In genomic region chrII:11980110-11980509, ce11 we compare ENCODE assay signal across 3 worm cellular contexts.
TF ChIP-seq lines count a peak whose summit lies in the region.

No protein-coding gene starts in this region.

TF ChIP-seq in whole organism, L1 larva, 84 proteins besides CTCF, POLR2A, EP300 and RAD21 (continued from another document and continues in another):
- peak; percentile 90 for TF ChIP-seq ceh-8 (GFP tag; optimal IDR thresholded peaks at IDR 0.05; lab: Kevin White, UChicago)
- peak; percentile 67 for TF ChIP-seq zip-4 (GFP tag; optimal IDR thresholded peaks at IDR 0.05; lab: Kevin White, UChicago)
- peak; percentile 93 to 94 for TF ChIP-seq lsy-2 (tag; optimal IDR thresholded peaks at IDR 0.05; lab: Kevin White, UChicago)
- peak; percentile 75 for TF ChIP-seq grh-1 (GFP tag; IDR thresholded peaks at IDR 0.05; lab: Robert Waterston, UW)
- peak; percentile 29 for TF ChIP-seq mef-2 (tag; optimal IDR thresholded peaks at IDR 0.05; lab: Kevin White, UChicago)
- peak; percentile 89 for TF ChIP-seq tbx-2 (tag; optimal IDR thresholded peaks at IDR 0.05; lab: Kevin White, UChicago)
- TF ChIP-seq sptf-1 (tag; optimal IDR thresholded peaks at IDR 0.05; lab: Kevin White, UChicago): no peak
- peak; percentile 96 for TF ChIP-seq fkh-8 (tag; optimal IDR thresholded peaks at IDR 0.05; lab: Kevin White, UChicago)
- TF ChIP-seq snpc-4 (tag; optimal IDR thresholded peaks at IDR 0.05; lab: Kevin White, UChicago): no peak
- no peak for TF ChIP-seq zag-1 (tag; optimal IDR thresholded peaks at IDR 0.05; lab: Kevin White, UChicago)
- TF ChIP-seq fkh-10 (GFP tag; optimal IDR thresholded peaks at IDR 0.05; lab: Kevin White, UChicago): peak; percentile 80
- TF ChIP-seq aly-2 (tag; optimal IDR thresholded peaks at IDR 0.05; lab: Kevin White, UChicago): no peak
- no peak for TF ChIP-seq lir-3 (tag; optimal IDR thresholded peaks at IDR 0.05; lab: Kevin White, UChicago; ENCODE audit: poor library complexity)
- TF ChIP-seq unc-98 (GFP tag; IDR thresholded peaks at IDR 0.05; lab: Robert Waterston, UW): peak; percentile 22; the same call in 1 of the 2 replicates
- peak; percentile 95 for TF ChIP-seq nhr-90 (tag; optimal IDR thresholded peaks at IDR 0.05; lab: Kevin White, UChicago; ENCODE audit: poor library complexity)
- TF ChIP-seq F16B12.6 (tag; optimal IDR thresholded peaks at IDR 0.05; lab: Kevin White, UChicago): peak; percentile 34
- peak; percentile 56 for TF ChIP-seq blmp-1 (tag; optimal IDR thresholded peaks at IDR 0.05; lab: Kevin White, UChicago)
- TF ChIP-seq fos-1 (tag; optimal IDR thresholded peaks at IDR 0.05; lab: Kevin White, UChicago): peak; percentile 66
- TF ChIP-seq fkh-4 (tag; optimal IDR thresholded peaks at IDR 0.05; lab: Kevin White, UChicago; ENCODE audit: borderline replicate concordance): peak; percentile 53
- TF ChIP-seq lin-13 (GFP tag; optimal IDR thresholded peaks at IDR 0.05; lab: Kevin White, UChicago): peak; percentile 86
- TF ChIP-seq skn-1 (tag; optimal IDR thresholded peaks at IDR 0.05; lab: Kevin White, UChicago): peak; percentile 80
- no peak for TF ChIP-seq nhr-84 (tag; optimal IDR thresholded peaks at IDR 0.05; lab: Kevin White, UChicago)
- peak in 4 of 6 experiments; percentile 27 to 82 (median 53) for TF ChIP-seq elt-3 (tag; optimal IDR thresholded peaks at IDR 0.05; lab: Kevin White, UChicago)
- peak; percentile 94 for TF ChIP-seq nhr-47 (tag; optimal IDR thresholded peaks at IDR 0.05; lab: Kevin White, UChicago)
- TF ChIP-seq nhr-28 (tag; optimal IDR thresholded peaks at IDR 0.05; lab: Kevin White, UChicago): no peak
- TF ChIP-seq nhr-76 (tag; optimal IDR thresholded peaks at IDR 0.05; lab: Kevin White, UChicago): no peak
- no peak for TF ChIP-seq pqm-1 (tag; optimal IDR thresholded peaks at IDR 0.05; lab: Kevin White, UChicago)
- TF ChIP-seq egl-13 (tag; optimal IDR thresholded peaks at IDR 0.05; lab: Kevin White, UChicago): peak; percentile 91
- peak in 1 of 2 experiments; percentile 87 for TF ChIP-seq ztf-11 (tag; optimal IDR thresholded peaks at IDR 0.05; lab: Kevin White, UChicago)
- peak; percentile 45 for TF ChIP-seq lin-39 (tag; optimal IDR thresholded peaks at IDR 0.05; lab: Kevin White, UChicago)
- TF ChIP-seq alr-1 (tag; optimal IDR thresholded peaks at IDR 0.05; lab: Kevin White, UChicago; ENCODE audit: borderline replicate concordance): no peak
- peak; percentile 77 for TF ChIP-seq vab-15 (tag; optimal IDR thresholded peaks at IDR 0.05; lab: Kevin White, UChicago)
- TF ChIP-seq hlh-17 (GFP tag; optimal IDR thresholded peaks at IDR 0.05; lab: Kevin White, UChicago; ENCODE audit: borderline replicate concordance): no peak
- TF ChIP-seq nhr-85 (tag; lab: Kevin White, UChicago): peak; percentile 91
- TF ChIP-seq dsc-1 (tag; optimal IDR thresholded peaks at IDR 0.05; lab: Kevin White, UChicago): peak; percentile 84
- TF ChIP-seq hpl-2 (GFP tag; optimal IDR thresholded peaks at IDR 0.05; lab: Kevin White, UChicago): no peak
- TF ChIP-seq xbp-1 (tag; optimal IDR thresholded peaks at IDR 0.05; lab: Kevin White, UChicago): peak; percentile 92
- TF ChIP-seq mab-9 (GFP tag; IDR thresholded peaks at IDR 0.05; lab: Robert Waterston, UW): peak; percentile 80
- TF ChIP-seq ztf-4 (tag; optimal IDR thresholded peaks at IDR 0.05; lab: Kevin White, UChicago): peak; percentile 78
- TF ChIP-seq efl-1 (optimal IDR thresholded peaks at IDR 0.05; lab: Kevin White, UChicago): peak; percentile 83 to 90
- TF ChIP-seq efl-1 (GFP tag; optimal IDR thresholded peaks at IDR 0.05 in 1 of 2; lab: Kevin White, UChicago): peak; percentile 69 to 97
- peak; percentile 61 for TF ChIP-seq hlh-4 (tag; optimal IDR thresholded peaks at IDR 0.05; lab: Kevin White, UChicago)
- TF ChIP-seq nhr-19 (GFP tag; conservative IDR thresholded peaks at IDR 0.05; lab: Robert Waterston, UW): peak; percentile 91

TF ChIP-seq in whole organism, L3 larva, 47 proteins besides CTCF, POLR2A, EP300 and RAD21 (continued from another document):
- peak; percentile 43 for TF ChIP-seq mdl-1 (tag; optimal IDR thresholded peaks at IDR 0.05; lab: Kevin White, UChicago)
- TF ChIP-seq aly-2 (tag; optimal IDR thresholded peaks at IDR 0.05; lab: Kevin White, UChicago): no peak
- peak; percentile 77 for TF ChIP-seq nhr-11 (tag; optimal IDR thresholded peaks at IDR 0.05; lab: Kevin White, UChicago)
- peak; percentile 73 for TF ChIP-seq elt-2 (tag; optimal IDR thresholded peaks at IDR 0.05; lab: Kevin White, UChicago)
- TF ChIP-seq nhr-28 (tag; optimal IDR thresholded peaks at IDR 0.05; lab: Kevin White, UChicago): no peak
- TF ChIP-seq ZK546.5 (tag; optimal IDR thresholded peaks at IDR 0.05; lab: Kevin White, UChicago): peak; percentile 95
- TF ChIP-seq pha-4 (tag; optimal IDR thresholded peaks at IDR 0.05; lab: Kevin White, UChicago): peak; percentile 93
- no peak for TF ChIP-seq nhr-76 (tag; optimal IDR thresholded peaks at IDR 0.05; lab: Kevin White, UChicago)
- no peak for TF ChIP-seq ztf-11 (tag; optimal IDR thresholded peaks at IDR 0.05; lab: Kevin White, UChicago)
- peak; percentile 76 for TF ChIP-seq pqm-1 (tag; optimal IDR thresholded peaks at IDR 0.05; lab: Kevin White, UChicago)
- TF ChIP-seq fkh-10 (GFP tag; optimal IDR thresholded peaks at IDR 0.05; lab: Kevin White, UChicago): peak; percentile 86
- no peak for TF ChIP-seq sea-2 (GFP tag; optimal IDR thresholded peaks at IDR 0.05; lab: Kevin White, UChicago)
- peak; percentile 60 for TF ChIP-seq ama-1 (optimal IDR thresholded peaks at IDR 0.05; lab: Kevin White, UChicago)
- TF ChIP-seq egl-27 (tag; optimal IDR thresholded peaks at IDR 0.05; lab: Kevin White, UChicago): peak; percentile 30
- TF ChIP-seq daf-12 (tag; optimal IDR thresholded peaks at IDR 0.05; lab: Kevin White, UChicago): no peak
- TF ChIP-seq tbx-2 (tag; optimal IDR thresholded peaks at IDR 0.05; lab: Kevin White, UChicago): peak; percentile 71
- peak; percentile 61 for TF ChIP-seq egl-5 (tag; optimal IDR thresholded peaks at IDR 0.05; lab: Kevin White, UChicago)
- TF ChIP-seq ceh-9 (tag; optimal IDR thresholded peaks at IDR 0.05; lab: Kevin White, UChicago): no peak
- TF ChIP-seq nhr-67 (tag; optimal IDR thresholded peaks at IDR 0.05; lab: Kevin White, UChicago): no peak
- no peak for TF ChIP-seq mml-1 (tag; optimal IDR thresholded peaks at IDR 0.05; lab: Kevin White, UChicago)
- peak; percentile 69 for TF ChIP-seq nhr-25 (tag; optimal IDR thresholded peaks at IDR 0.05; lab: Kevin White, UChicago)
- TF ChIP-seq fos-1 (tag; optimal IDR thresholded peaks at IDR 0.05; lab: Kevin White, UChicago): peak; percentile 69
- TF ChIP-seq nfya-1 (tag; optimal IDR thresholded peaks at IDR 0.05; lab: Kevin White, UChicago; ENCODE audit: insufficient read depth): peak; percentile 83
- peak; percentile 67 for TF ChIP-seq nhr-77 (tag; optimal IDR thresholded peaks at IDR 0.05; lab: Kevin White, UChicago)
- TF ChIP-seq fkh-2 (tag; optimal IDR thresholded peaks at IDR 0.05; lab: Kevin White, UChicago): no peak
- TF ChIP-seq skn-1 (tag; optimal IDR thresholded peaks at IDR 0.05; lab: Kevin White, UChicago): peak; percentile 39
- TF ChIP-seq ztf-4 (tag; optimal IDR thresholded peaks at IDR 0.05; lab: Kevin White, UChicago): peak; percentile 79
- no peak for TF ChIP-seq hmg-11 (tag; optimal IDR thresholded peaks at IDR 0.05; lab: Kevin White, UChicago)

TF ChIP-seq in whole organism, young adult, 124 proteins besides CTCF, POLR2A, EP300 and RAD21 (continued from another document and continues in another):
- TF ChIP-seq F22D6.2 (tag; optimal IDR thresholded peaks at IDR 0.05; lab: Kevin White, UChicago) (peak; percentile 16), nfya-2 (GFP tag; IDR thresholded peaks at IDR 0.05; lab: Robert Waterston, UW) (no peak), akir-1 (GFP tag; optimal IDR thresholded peaks at IDR 0.05; lab: Kevin White, UChicago) (no peak), ceh-27 (GFP tag; optimal IDR thresholded peaks at IDR 0.05; lab: Kevin White, UChicago) (no peak), somi-1 (GFP tag; optimal IDR thresholded peaks at IDR 0.05; lab: Kevin White, UChicago) (no peak), lin-35 (GFP tag; optimal IDR thresholded peaks at IDR 0.05; lab: Kevin White, UChicago) (peak in 1 of 3 experiments; percentile 88), ztf-25 (GFP tag; IDR thresholded peaks at IDR 0.05; lab: Robert Waterston, UW) (no peak), ceh-100 (GFP tag; IDR thresholded peaks at IDR 0.05; lab: Robert Waterston, UW) (peak; percentile 99), ama-1 (optimal IDR thresholded peaks at IDR 0.05; lab: Kevin White, UChicago) (no peak), ama-1 (GFP tag; optimal IDR thresholded peaks at IDR 0.05; lab: Kevin White, UChicago) (no peak), hsf-1 (GFP tag; IDR thresholded peaks at IDR 0.05; lab: Robert Waterston, UW) (peak; percentile 83), F37B4.10 (GFP tag; IDR thresholded peaks at IDR 0.05; lab: Robert Waterston, UW) (no peak), madf-3 (GFP tag; IDR thresholded peaks at IDR 0.05; lab: Robert Waterston, UW) (peak; percentile 99), lin-26 (GFP tag; IDR thresholded peaks at IDR 0.05; lab: Robert Waterston, UW) (no peak), nfyb-1 (GFP tag; IDR thresholded peaks at IDR 0.05; lab: Robert Waterston, UW) (peak; percentile 84; the same call in 1 of the 2 replicates), egl-44 (GFP tag; IDR thresholded peaks at IDR 0.05; lab: Robert Waterston, UW) (no peak), ceh-58 (GFP tag; IDR thresholded peaks at IDR 0.05; lab: Robert Waterston, UW) (no peak), egl-18 (GFP tag; IDR thresholded peaks at IDR 0.05; lab: Robert Waterston, UW) (no peak), B0035.1 (tag; optimal IDR thresholded peaks at IDR 0.05; lab: Kevin White, UChicago) (peak; percentile 62), attf-3 (GFP tag; conservative IDR thresholded peaks at IDR 0.05; lab: Robert Waterston, UW) (no peak), madf-10 (tag; optimal IDR thresholded peaks at IDR 0.05; lab: Kevin White, UChicago) (peak; percentile 85), mxl-1 (tag; optimal IDR thresholded peaks at IDR 0.05; lab: Kevin White, UChicago) (no peak), ceh-79 (tag; optimal IDR thresholded peaks at IDR 0.05; lab: Kevin White, UChicago) (no peak), C17E4.6 (GFP tag; IDR thresholded peaks at IDR 0.05; lab: Robert Waterston, UW) (peak; percentile 71), atf-7 (tag; optimal IDR thresholded peaks at IDR 0.05; lab: Kevin White, UChicago) (no peak), repo-1 (tag; optimal IDR thresholded peaks at IDR 0.05; lab: Kevin White, UChicago) (peak; percentile 13), Y79H2A.3 (GFP tag; conservative IDR thresholded peaks at IDR 0.05; lab: Robert Waterston, UW) (no peak), gei-17 (GFP tag; optimal IDR thresholded peaks at IDR 0.05; lab: Kevin White, UChicago) (no peak), unc-130 (GFP tag; optimal IDR thresholded peaks at IDR 0.05; lab: Kevin White, UChicago) (peak; percentile 44), unc-62 (GFP tag; optimal IDR thresholded peaks at IDR 0.05; lab: Kevin White, UChicago) (no peak), ztf-22 (GFP tag; optimal IDR thresholded peaks at IDR 0.05; lab: Kevin White, UChicago) (no peak), zfh-2 (GFP tag; conservative IDR thresholded peaks at IDR 0.05; lab: Robert Waterston, UW) (no peak), athp-1 (tag; optimal IDR thresholded peaks at IDR 0.05; lab: Kevin White, UChicago) (peak; percentile 89), Y95B8A.8 (GFP tag; IDR thresholded peaks at IDR 0.05; lab: Robert Waterston, UW) (peak; percentile 97), F23B12.7 (tag; optimal IDR thresholded peaks at IDR 0.05; lab: Kevin White, UChicago; ENCODE audit: insufficient read depth) (no peak), ztf-26 (tag; optimal IDR thresholded peaks at IDR 0.05; lab: Kevin White, UChicago) (peak; percentile 76), egrh-3 (GFP tag; IDR thresholded peaks at IDR 0.05; lab: Robert Waterston, UW) (peak; percentile 59), nhr-80 (tag; optimal IDR thresholded peaks at IDR 0.05; lab: Kevin White, UChicago) (peak; percentile 28), dpff-1 (tag; optimal IDR thresholded peaks at IDR 0.05; lab: Kevin White, UChicago) (no peak), hmg-1.2 (GFP tag; IDR thresholded peaks at IDR 0.05; lab: Robert Waterston, UW) (peak; percentile 98), hmg-20 (GFP tag; IDR thresholded peaks at IDR 0.05; lab: Robert Waterston, UW) (no peak), ets-4 (GFP tag; optimal IDR thresholded peaks at IDR 0.05; lab: Kevin White, UChicago) (no peak), snpc-1.3 (tag; optimal IDR thresholded peaks at IDR 0.05; lab: Kevin White, UChicago; ENCODE audit: insufficient read depth) (peak; percentile 87), sptf-2 (GFP tag; optimal IDR thresholded peaks at IDR 0.05; lab: Kevin White, UChicago) (no peak), nfya-1 (tag; optimal IDR thresholded peaks at IDR 0.05; lab: Kevin White, UChicago; ENCODE audit: borderline replicate concordance, insufficient read depth) (no peak), die-1 (tag; optimal IDR thresholded peaks at IDR 0.05; lab: Kevin White, UChicago) (no peak), F57C9.4 (tag; optimal IDR thresholded peaks at IDR 0.05; lab: Kevin White, UChicago) (no peak), snpc-3.4 (tag; optimal IDR thresholded peaks at IDR 0.05; lab: Kevin White, UChicago) (peak; percentile 88), B0336.3 (GFP tag; IDR thresholded peaks at IDR 0.05; lab: Robert Waterston, UW) (peak; percentile 68), lin-40 (tag; optimal IDR thresholded peaks at IDR 0.05; lab: Kevin White, UChicago) (peak; percentile 92), Y67H2A.10 (GFP tag; conservative IDR thresholded peaks at IDR 0.05; lab: Robert Waterston, UW) (peak; percentile 91), ceh-40 (GFP tag; IDR thresholded peaks at IDR 0.05; lab: Robert Waterston, UW) (no peak), F49E8.2 (tag; optimal IDR thresholded peaks at IDR 0.05; lab: Kevin White, UChicago; ENCODE audit: insufficient read depth) (peak; percentile 59), madf-6 (GFP tag; IDR thresholded peaks at IDR 0.05; lab: Robert Waterston, UW) (no peak; the same call in 1 of the 2 replicates), snpc-1.1 (tag; optimal IDR thresholded peaks at IDR 0.05; lab: Kevin White, UChicago; ENCODE audit: insufficient read depth) (peak; percentile 16), aptf-3 (GFP tag; IDR thresholded peaks at IDR 0.05; lab: Robert Waterston, UW) (no peak), K12H6.12 (tag; optimal IDR thresholded peaks at IDR 0.05; lab: Kevin White, UChicago) (peak; percentile 82), nhr-90 (tag; optimal IDR thresholded peaks at IDR 0.05; lab: Kevin White, UChicago) (no peak), lag-1 (GFP tag; IDR thresholded peaks at IDR 0.05; lab: Robert Waterston, UW) (no peak), xnd-1 (tag; optimal IDR thresholded peaks at IDR 0.05; lab: Kevin White, UChicago) (peak; percentile 4), attf-6 (GFP tag; IDR thresholded peaks at IDR 0.05; lab: Robert Waterston, UW) (no peak), fkh-3 (tag; optimal IDR thresholded peaks at IDR 0.05; lab: Kevin White, UChicago) (no peak), ztf-28 (GFP tag; IDR thresholded peaks at IDR 0.05; lab: Robert Waterston, UW) (peak; percentile 96), him-1 (tag; optimal IDR thresholded peaks at IDR 0.05; lab: Kevin White, UChicago) (no peak), mes-4 (tag; optimal IDR thresholded peaks at IDR 0.05; lab: Kevin White, UChicago) (no peak), cebp-1 (GFP tag; IDR thresholded peaks at IDR 0.05; lab: Robert Waterston, UW) (no peak; the same call in none of the 2 replicates), cebp-1 (tag; optimal IDR thresholded peaks at IDR 0.05; lab: Kevin White, UChicago) (peak; percentile 58), sdz-38 (tag; optimal IDR thresholded peaks at IDR 0.05; lab: Kevin White, UChicago) (no peak), F33H1.4 (GFP tag; IDR thresholded peaks at IDR 0.05; lab: Robert Waterston, UW) (peak; percentile 93), nhr-27 (tag; optimal IDR thresholded peaks at IDR 0.05; lab: Kevin White, UChicago) (no peak), let-607 (tag; optimal IDR thresholded peaks at IDR 0.05; lab: Kevin White, UChicago) (peak; percentile 25 to 80), lin-54 (GFP tag; optimal IDR thresholded peaks at IDR 0.05; lab: Kevin White, UChicago) (peak; percentile 96)
